Worm (Caenorhabditis elegans): ENCODE data around the gene dos-3.

The dos-3 gene

DNA sequence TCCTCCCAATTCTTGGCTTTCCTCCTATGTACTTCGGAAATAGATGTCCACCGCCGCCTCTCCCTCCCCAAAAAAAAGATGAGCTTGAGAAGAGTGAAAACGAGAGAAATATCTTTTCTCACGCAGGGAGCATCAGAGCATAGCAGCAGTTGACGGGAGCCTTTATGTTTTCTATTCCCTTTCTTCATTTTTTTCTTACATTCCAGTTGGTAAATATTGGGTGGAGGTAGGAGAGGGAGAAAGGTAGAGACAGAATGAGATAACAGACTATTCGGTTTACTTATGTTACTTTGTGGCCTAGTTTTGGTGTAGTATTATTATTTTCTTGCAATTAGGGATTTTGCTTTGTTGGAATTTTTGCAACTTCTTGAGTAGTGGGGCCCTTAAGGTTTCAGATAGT is 5.2 kb upstream of the dos-3 start:
- TF ChIP-seq blmp-1 (tag; optimal IDR thresholded peaks at IDR 0.05; ENCODE audit: insufficient read depth) (no peak), nhr-129 (tag; optimal IDR thresholded peaks at IDR 0.05) (peak; percentile 48), unc-55 (GFP tag; optimal IDR thresholded peaks at IDR 0.05) (peak; percentile 5), C34F6.9 (tag; optimal IDR thresholded peaks at IDR 0.05) (peak; percentile 2)

DNA sequence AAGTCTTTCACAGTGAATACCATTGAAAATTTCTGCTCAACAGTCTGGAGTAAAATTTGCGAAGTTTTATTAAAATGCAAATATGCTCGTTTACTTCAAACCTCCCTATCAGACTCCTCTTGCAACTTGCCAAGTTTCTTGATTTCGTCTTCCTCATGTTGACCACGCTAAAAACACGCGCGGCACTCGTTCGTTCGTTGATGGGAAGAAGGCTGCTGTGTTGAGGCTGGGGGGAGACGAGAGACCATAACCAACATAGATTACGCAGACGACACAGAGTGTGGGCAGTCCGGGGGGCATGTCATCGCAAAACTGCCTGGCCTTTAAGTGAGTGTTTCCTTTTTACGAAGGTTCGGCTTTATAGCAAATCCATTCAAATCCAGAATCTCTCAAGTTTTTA is 4.6 kb upstream of the dos-3 start:
- peak; percentile 65 for TF ChIP-seq sma-9 (GFP tag; optimal IDR thresholded peaks at IDR 0.05)
- no peak for TF ChIP-seq sma-9 (tag; optimal IDR thresholded peaks at IDR 0.05)
- no peak for TF ChIP-seq gmeb-1 (tag; optimal IDR thresholded peaks at IDR 0.05)
- no peak for TF ChIP-seq ceh-82 (tag; optimal IDR thresholded peaks at IDR 0.05)
- TF ChIP-seq nhr-129 (tag; optimal IDR thresholded peaks at IDR 0.05), result peak; percentile 51
- TF ChIP-seq ztf-1 (GFP tag; conservative IDR thresholded peaks at IDR 0.05), result no peak
- TF ChIP-seq ztf-4 (tag; optimal IDR thresholded peaks at IDR 0.05), result no peak
- TF ChIP-seq fos-1 (tag; optimal IDR thresholded peaks at IDR 0.05), result peak; percentile 68
- TF ChIP-seq lsy-2 (tag; optimal IDR thresholded peaks at IDR 0.05), result peak in 1 of 2 experiments; percentile 18
- peak; percentile 35 for TF ChIP-seq nhr-25 (tag; optimal IDR thresholded peaks at IDR 0.05)
- TF ChIP-seq lin-11 (tag; optimal IDR thresholded peaks at IDR 0.05), result peak; percentile 3
- TF ChIP-seq snpc-4 (tag; optimal IDR thresholded peaks at IDR 0.05), result no peak
- TF ChIP-seq C34F6.9 (tag; optimal IDR thresholded peaks at IDR 0.05), result peak; percentile 19
- TF ChIP-seq skn-1 (tag; optimal IDR thresholded peaks at IDR 0.05), result no peak
- no peak for TF ChIP-seq R02D3.7 (tag; optimal IDR thresholded peaks at IDR 0.05)
- TF ChIP-seq elt-3 (tag; optimal IDR thresholded peaks at IDR 0.05), result no peak
- no peak for TF ChIP-seq egl-27 (tag; optimal IDR thresholded peaks at IDR 0.05)
- TF ChIP-seq nhr-21 (tag; optimal IDR thresholded peaks at IDR 0.05), result peak; percentile 71
- no peak for TF ChIP-seq F13H6.1 (tag; optimal IDR thresholded peaks at IDR 0.05)

DNA sequence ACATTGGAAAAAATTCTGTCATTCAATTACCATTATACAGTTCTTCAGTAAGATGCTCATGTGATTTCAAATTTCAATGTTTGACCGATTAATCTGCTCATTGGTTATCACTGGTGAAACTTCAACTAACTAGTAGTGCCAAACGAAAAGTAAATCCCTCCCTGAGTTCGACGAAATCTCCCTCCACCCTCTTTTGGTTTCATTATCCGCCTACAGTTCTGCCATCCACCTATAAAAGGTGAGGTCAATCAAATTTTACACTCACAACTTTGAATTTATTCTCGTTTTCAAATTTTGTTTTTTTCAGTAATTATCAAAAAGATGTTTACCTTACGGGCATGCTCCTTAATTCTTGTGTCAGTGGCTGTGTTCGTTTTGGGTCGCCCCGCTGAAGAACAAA is 3.2 kb upstream of the dos-3 start, which contains the start of gene far-8:
Gene far-8 (plus strand): TSS at position 301 of the 400 bp plus-strand sequence.
- TF ChIP-seq nhr-25 (tag; optimal IDR thresholded peaks at IDR 0.05) (no peak), egl-27 (tag; optimal IDR thresholded peaks at IDR 0.05) (no peak), elt-3 (tag; optimal IDR thresholded peaks at IDR 0.05) (no peak), unc-62 (GFP tag; optimal IDR thresholded peaks at IDR 0.05) (no peak), nhr-6 (tag; optimal IDR thresholded peaks at IDR 0.05) (no peak), nhr-237 (tag; optimal IDR thresholded peaks at IDR 0.05) (no peak), nhr-77 (tag; optimal IDR thresholded peaks at IDR 0.05) (no peak), nhr-11 (tag; optimal IDR thresholded peaks at IDR 0.05) (no peak), Y55F3AM.14 (GFP tag; optimal IDR thresholded peaks at IDR 0.05) (no peak)

DNA sequence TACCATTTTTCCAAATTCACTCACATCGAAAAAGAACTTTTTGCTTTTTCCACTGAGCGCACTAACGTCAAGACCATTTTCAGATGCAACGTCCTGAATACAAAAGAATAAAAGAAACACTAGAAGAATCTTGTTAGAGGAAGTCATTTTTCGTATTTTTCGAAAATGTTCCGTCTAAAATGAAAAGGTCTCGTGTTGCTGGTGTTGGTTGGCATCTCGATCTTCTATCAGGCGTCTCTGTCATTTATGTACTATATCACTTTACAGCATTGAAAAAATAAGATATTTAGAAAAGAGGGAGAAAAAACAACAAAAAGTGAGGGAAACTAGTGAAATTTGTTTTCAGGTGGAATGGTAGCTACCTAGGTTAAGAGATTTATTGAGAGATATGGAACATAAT is 1.8 kb upstream of the dos-3 start, which contains the start of gene K02F3.9:
Gene K02F3.9 (minus strand): TSS at position 190 of the 400 bp plus-strand sequence.
- TF ChIP-seq unc-55 (GFP tag; optimal IDR thresholded peaks at IDR 0.05), result no peak
- TF ChIP-seq mab-5 (tag; optimal IDR thresholded peaks at IDR 0.05), result no peak
- TF ChIP-seq alr-1 (tag; optimal IDR thresholded peaks at IDR 0.05), result no peak
- no peak for TF ChIP-seq ztf-1 (GFP tag; conservative IDR thresholded peaks at IDR 0.05)
- no peak for TF ChIP-seq Y55F3AM.14 (GFP tag; optimal IDR thresholded peaks at IDR 0.05)
- no peak for TF ChIP-seq crh-2 (tag; optimal IDR thresholded peaks at IDR 0.05)
- TF ChIP-seq R02D3.7 (tag; optimal IDR thresholded peaks at IDR 0.05), result no peak
- TF ChIP-seq elt-3 (tag; optimal IDR thresholded peaks at IDR 0.05), result no peak
- no peak for TF ChIP-seq ztf-4 (tag; optimal IDR thresholded peaks at IDR 0.05)

DNA sequence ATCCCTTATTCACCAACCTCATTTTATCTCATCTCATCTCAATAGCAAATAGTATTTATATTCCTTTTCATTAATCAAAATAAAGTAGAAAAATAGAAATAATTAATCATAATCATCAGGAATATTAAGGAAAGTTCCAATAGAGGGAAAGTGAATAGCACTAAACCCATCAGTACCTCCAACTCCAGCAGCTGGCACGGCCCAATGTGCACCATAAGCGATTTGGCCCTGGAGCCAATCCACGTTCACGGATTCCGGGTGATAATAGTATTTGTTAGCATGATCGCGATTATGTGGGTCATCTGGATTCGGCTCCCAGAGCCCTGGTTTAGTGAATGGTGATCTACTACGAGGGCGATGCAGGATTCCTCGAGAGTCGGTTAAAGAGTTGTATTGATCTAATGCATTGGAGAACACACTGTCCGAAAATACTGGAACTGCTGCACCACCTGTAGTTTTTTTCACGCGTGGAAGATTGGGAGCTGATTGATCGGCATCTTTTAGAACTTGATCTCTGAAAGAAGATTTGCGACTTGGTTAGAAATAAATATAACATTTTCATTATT is 3.6 kb downstream of the dos-3 start:
- no peak for TF ChIP-seq snpc-4 (tag; optimal IDR thresholded peaks at IDR 0.05)
- TF ChIP-seq lin-11 (tag; optimal IDR thresholded peaks at IDR 0.05), result no peak
- TF ChIP-seq nhr-25 (tag; optimal IDR thresholded peaks at IDR 0.05), result peak; percentile 76
- TF ChIP-seq ztf-4 (tag; optimal IDR thresholded peaks at IDR 0.05), result peak; percentile 87
- TF ChIP-seq elt-1 (tag; optimal IDR thresholded peaks at IDR 0.05), result no peak
- TF ChIP-seq mab-5 (tag; optimal IDR thresholded peaks at IDR 0.05), result peak; percentile 59
- TF ChIP-seq lsy-2 (tag; optimal IDR thresholded peaks at IDR 0.05), result peak; percentile 55 to 60
- TF ChIP-seq elt-3 (tag; optimal IDR thresholded peaks at IDR 0.05), result no peak
- TF ChIP-seq nhr-21 (tag; optimal IDR thresholded peaks at IDR 0.05), result peak; percentile 79
- peak; percentile 32 for TF ChIP-seq mbf-1 (tag; optimal IDR thresholded peaks at IDR 0.05)
- TF ChIP-seq unc-39 (tag; optimal IDR thresholded peaks at IDR 0.05), result peak; percentile 74
- TF ChIP-seq nhr-12 (tag; optimal IDR thresholded peaks at IDR 0.05), result no peak
- TF ChIP-seq ceh-16 (tag; optimal IDR thresholded peaks at IDR 0.05), result no peak
- no peak for TF ChIP-seq nhr-23 (tag; optimal IDR thresholded peaks at IDR 0.05)
- no peak for TF ChIP-seq R02D3.7 (tag; optimal IDR thresholded peaks at IDR 0.05)
- peak; percentile 43 for TF ChIP-seq unc-55 (GFP tag; optimal IDR thresholded peaks at IDR 0.05)
- TF ChIP-seq fos-1 (tag; optimal IDR thresholded peaks at IDR 0.05), result peak; percentile 28
- peak; percentile 20 for TF ChIP-seq ceh-82 (tag; optimal IDR thresholded peaks at IDR 0.05)
- no peak for TF ChIP-seq nhr-10 (tag; optimal IDR thresholded peaks at IDR 0.05)
- peak; percentile 61 for TF ChIP-seq nhr-129 (tag; optimal IDR thresholded peaks at IDR 0.05)
- no peak for TF ChIP-seq ztf-1 (GFP tag; conservative IDR thresholded peaks at IDR 0.05)
- TF ChIP-seq aly-2 (tag; optimal IDR thresholded peaks at IDR 0.05), result no peak
- no peak for TF ChIP-seq ztf-11 (tag; optimal IDR thresholded peaks at IDR 0.05)
- TF ChIP-seq nhr-237 (tag; optimal IDR thresholded peaks at IDR 0.05), result no peak
- peak; percentile 55 for TF ChIP-seq crh-2 (tag; optimal IDR thresholded peaks at IDR 0.05)
- peak; percentile 61 for TF ChIP-seq sma-9 (GFP tag; optimal IDR thresholded peaks at IDR 0.05)
- TF ChIP-seq sma-9 (tag; optimal IDR thresholded peaks at IDR 0.05), result no peak
- peak; percentile 66 for TF ChIP-seq nhr-6 (tag; optimal IDR thresholded peaks at IDR 0.05)
- TF ChIP-seq egl-27 (tag; optimal IDR thresholded peaks at IDR 0.05), result peak; percentile 49
- TF ChIP-seq dmd-4 (tag; optimal IDR thresholded peaks at IDR 0.05), result no peak
- TF ChIP-seq nhr-77 (tag; optimal IDR thresholded peaks at IDR 0.05), result no peak
- TF ChIP-seq lin-39 (tag; optimal IDR thresholded peaks at IDR 0.05), result no peak
- TF ChIP-seq ama-1 (optimal IDR thresholded peaks at IDR 0.05), result peak; percentile 94
